Worm (Caenorhabditis elegans): Measurements from ENCODE around the gene set-4.

The set-4 gene

DNA sequence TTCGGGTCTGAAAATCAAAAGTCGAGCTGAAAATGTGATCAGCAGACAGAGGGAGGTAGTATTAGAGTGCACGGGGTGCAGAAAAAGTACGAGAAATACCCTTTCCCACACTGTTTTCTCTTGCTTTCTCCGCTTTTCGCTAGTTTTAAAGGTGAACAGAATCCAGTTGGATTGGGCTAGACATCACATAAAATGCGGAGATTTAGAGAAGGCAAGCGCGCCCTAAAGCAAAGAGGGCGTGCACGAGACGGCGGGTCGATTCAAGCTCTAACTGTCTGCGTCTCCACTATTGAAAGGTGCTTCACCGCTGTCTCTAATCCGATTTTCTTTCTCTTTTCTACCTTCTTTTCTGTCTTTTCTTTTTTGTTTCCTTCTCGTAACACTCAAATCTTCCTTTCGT is 39.0 kb upstream of the set-4 start:
- TF ChIP-seq M03D4.4 (tag; optimal IDR thresholded peaks at IDR 0.05) (no peak), mls-2 (tag; optimal IDR thresholded peaks at IDR 0.05) (no peak), ceh-83 (GFP tag; optimal IDR thresholded peaks at IDR 0.05) (no peak), nhr-2 (tag; optimal IDR thresholded peaks at IDR 0.05) (peak; percentile 31), drap-1 (GFP tag; optimal IDR thresholded peaks at IDR 0.05) (peak; percentile 48), lin-13 (tag; optimal IDR thresholded peaks at IDR 0.05) (peak; percentile 15), blmp-1 (tag; optimal IDR thresholded peaks at IDR 0.05) (peak; percentile 74), ces-1 (GFP tag; optimal IDR thresholded peaks at IDR 0.05) (peak; percentile 95), elt-1 (tag; optimal IDR thresholded peaks at IDR 0.05; ENCODE audit: borderline replicate concordance, insufficient read depth) (no peak), nhr-76 (tag; optimal IDR thresholded peaks at IDR 0.05) (no peak), unc-120 (tag; optimal IDR thresholded peaks at IDR 0.05; ENCODE audit: poor library complexity, severe bottlenecking) (peak; percentile 36), zip-8 (tag; optimal IDR thresholded peaks at IDR 0.05) (no peak), lin-32 (GFP tag; optimal IDR thresholded peaks at IDR 0.05) (no peak), unc-62 (GFP tag; optimal IDR thresholded peaks at IDR 0.05) (peak; percentile 46), elt-3 (tag; optimal IDR thresholded peaks at IDR 0.05) (no peak), cnd-1 (tag; optimal IDR thresholded peaks at IDR 0.05) (no peak), nhr-237 (tag; optimal IDR thresholded peaks at IDR 0.05) (peak; percentile 62), tbx-8 (GFP tag; optimal IDR thresholded peaks at IDR 0.05) (no peak), ham-2 (GFP tag; optimal IDR thresholded peaks at IDR 0.05) (peak; percentile 88), sptf-1 (tag; optimal IDR thresholded peaks at IDR 0.05) (peak; percentile 50), ceh-39 (tag; optimal IDR thresholded peaks at IDR 0.05) (peak; percentile 71), pha-4 (tag; optimal IDR thresholded peaks at IDR 0.05) (peak; percentile 66), mab-5 (tag; optimal IDR thresholded peaks at IDR 0.05) (no peak), unc-39 (tag; optimal IDR thresholded peaks at IDR 0.05) (no peak), ztf-11 (tag; optimal IDR thresholded peaks at IDR 0.05) (no peak), flh-1 (GFP tag; optimal IDR thresholded peaks at IDR 0.05) (no peak), lsy-2 (tag; optimal IDR thresholded peaks at IDR 0.05) (peak; percentile 65), nhr-28 (tag; optimal IDR thresholded peaks at IDR 0.05) (no peak), mep-1 (tag; optimal IDR thresholded peaks at IDR 0.05) (peak; percentile 75), nhr-12 (tag; optimal IDR thresholded peaks at IDR 0.05) (no peak), ceh-43 (GFP tag; optimal IDR thresholded peaks at IDR 0.05) (no peak), snpc-4 (tag; optimal IDR thresholded peaks at IDR 0.05) (no peak), sem-2 (GFP tag; optimal IDR thresholded peaks at IDR 0.05) (no peak), bed-3 (GFP tag; optimal IDR thresholded peaks at IDR 0.05) (no peak), hlh-1 (tag; optimal IDR thresholded peaks at IDR 0.05) (peak; percentile 60)

DNA sequence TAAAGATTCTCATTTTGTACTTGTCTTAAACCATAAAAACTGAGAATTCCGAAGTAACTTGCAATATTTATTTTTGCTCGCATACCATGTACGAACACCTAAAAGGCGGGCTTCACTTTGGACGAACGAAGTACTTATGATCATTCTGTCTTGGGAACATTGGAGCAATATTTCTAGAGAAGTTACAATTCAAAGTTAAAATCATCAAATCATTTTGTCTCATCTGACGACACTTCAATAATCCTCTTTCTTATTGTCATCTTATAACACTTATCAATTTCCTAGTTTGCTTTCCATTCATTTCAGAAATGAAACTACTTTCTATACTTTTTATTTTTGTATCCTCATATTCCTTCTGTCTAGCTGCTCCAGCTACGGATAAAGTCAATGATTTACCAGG is 35.6 kb upstream of the set-4 start, which contains the start of gene ctsa-4.1:
TSS of gene ctsa-4.1 (plus strand) at position 301 of the 400 bp plus-strand sequence.
- TF ChIP-seq ceh-83 (GFP tag; optimal IDR thresholded peaks at IDR 0.05) (no peak), blmp-1 (tag; optimal IDR thresholded peaks at IDR 0.05) (no peak), zip-8 (tag; optimal IDR thresholded peaks at IDR 0.05) (no peak), mep-1 (tag; optimal IDR thresholded peaks at IDR 0.05) (no peak), cnd-1 (tag; optimal IDR thresholded peaks at IDR 0.05) (no peak), lin-32 (GFP tag; optimal IDR thresholded peaks at IDR 0.05) (no peak), tbx-8 (GFP tag; optimal IDR thresholded peaks at IDR 0.05) (no peak), elt-1 (tag; optimal IDR thresholded peaks at IDR 0.05; ENCODE audit: borderline replicate concordance, insufficient read depth) (no peak)

DNA sequence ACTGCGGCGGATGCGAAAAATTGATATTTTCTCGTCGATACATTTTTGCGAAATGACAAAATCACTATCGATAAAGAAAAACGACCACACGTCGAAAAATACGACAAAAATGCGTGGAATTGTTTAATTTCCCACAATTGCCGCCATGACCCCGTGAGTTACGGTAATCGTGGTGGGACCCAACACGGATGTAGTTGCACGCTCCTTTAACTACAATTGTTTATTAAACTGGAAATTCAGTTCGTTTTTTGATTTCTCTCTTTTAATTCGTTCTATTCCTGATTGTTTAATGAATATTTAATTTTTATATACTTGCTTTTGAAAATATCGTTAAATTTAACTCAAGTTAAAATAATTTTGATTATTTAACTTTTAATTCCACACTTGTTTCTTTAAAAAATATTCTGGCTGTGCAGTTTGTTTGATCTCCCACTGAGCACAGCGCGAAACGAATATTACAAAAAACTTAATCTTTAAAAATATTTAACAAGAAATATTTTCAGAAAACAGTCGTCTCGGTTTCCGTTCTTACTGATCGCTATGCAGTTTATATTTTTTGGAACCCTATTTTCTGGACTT is 34.2 kb upstream of the set-4 start, which contains the start of the genes ani-2 and clec-88:
TSS of gene ani-2 (minus strand) at position 131 of the 579 bp plus-strand sequence.
TSS of gene clec-88 (plus strand) at position 486 of the 579 bp plus-strand sequence.
- TF ChIP-seq sem-2 (GFP tag; optimal IDR thresholded peaks at IDR 0.05) (no peak), cnd-1 (tag; optimal IDR thresholded peaks at IDR 0.05) (no peak), unc-39 (tag; optimal IDR thresholded peaks at IDR 0.05) (no peak), hlh-1 (tag; optimal IDR thresholded peaks at IDR 0.05) (no peak), elt-3 (tag; optimal IDR thresholded peaks at IDR 0.05) (no peak), nhr-2 (tag; optimal IDR thresholded peaks at IDR 0.05) (no peak), ceh-39 (tag; optimal IDR thresholded peaks at IDR 0.05) (no peak), nhr-12 (tag; optimal IDR thresholded peaks at IDR 0.05) (no peak), M03D4.4 (tag; optimal IDR thresholded peaks at IDR 0.05) (no peak), lin-32 (GFP tag; optimal IDR thresholded peaks at IDR 0.05) (no peak), blmp-1 (tag; optimal IDR thresholded peaks at IDR 0.05) (no peak), unc-120 (tag; optimal IDR thresholded peaks at IDR 0.05; ENCODE audit: poor library complexity, severe bottlenecking) (no peak), ztf-11 (tag; optimal IDR thresholded peaks at IDR 0.05) (no peak), mls-2 (tag; optimal IDR thresholded peaks at IDR 0.05) (no peak), ceh-43 (GFP tag; optimal IDR thresholded peaks at IDR 0.05) (no peak), tbx-8 (GFP tag; optimal IDR thresholded peaks at IDR 0.05) (no peak), bed-3 (GFP tag; optimal IDR thresholded peaks at IDR 0.05) (no peak), sptf-1 (tag; optimal IDR thresholded peaks at IDR 0.05) (no peak)
